Worm (Caenorhabditis elegans): ENCODE measurements around the gene nhr-38.

- TF ChIP-seq ztf-11 (tag; optimal IDR thresholded peaks at IDR 0.05) (no peak), dmd-9 (GFP tag; IDR thresholded peaks at IDR 0.05) (no peak), aha-1 (tag) (no peak), mes-2 (tag; optimal IDR thresholded peaks at IDR 0.05; ENCODE audit: poor library complexity, severe bottlenecking) (no peak), skn-1 (tag; optimal IDR thresholded peaks at IDR 0.05) (no peak), egl-27 (tag; optimal IDR thresholded peaks at IDR 0.05) (no peak), pha-4 (GFP tag; IDR thresholded peaks at IDR 0.05) (no peak), pha-4 (tag; optimal IDR thresholded peaks at IDR 0.05) (no peak), snpc-4 (tag; optimal IDR thresholded peaks at IDR 0.05) (no peak), madf-5 (GFP tag; IDR thresholded peaks at IDR 0.05) (no peak), lsy-2 (tag; optimal IDR thresholded peaks at IDR 0.05) (no peak)
Measured at ce11 chrIV:9709887-9710286, at the start of gene nhr-38.

Measured in whole organism, L4 larva.